Worm (Caenorhabditis elegans): ENCODE measurements around the gene EEED8.12.

ce11 chrII:5436833-5437232 lies 28.0 kb upstream of the EEED8.12 start, which contains the start of gene dct-5:
- TF ChIP-seq W03F9.2 (tag; optimal IDR thresholded peaks at IDR 0.05): no peak
- no peak for TF ChIP-seq him-1 (tag; optimal IDR thresholded peaks at IDR 0.05)
- no peak for TF ChIP-seq dao-5 (tag; optimal IDR thresholded peaks at IDR 0.05)
